Fruit fly (Drosophila melanogaster) whole organism, prepupa: ENCODE data around the gene ND-B17.

ENCODE experiments used
- Blimp-1 ChIP-seq: fragments of 200-800 bp; sonication (Bioruptor generic); optimal IDR thresholded peaks from 3 replicates; lab custom pipeline; 2017; ENCODE audit warnings: missing biosample characterization, missing genetic modification characterization, mild to moderate bottlenecking, moderate library complexity, missing genetic modification reagents
- CG10631 ChIP-seq: fragments of 200-800 bp; sonication (Bioruptor generic); optimal IDR thresholded peaks from 2 replicates; lab custom pipeline; 2016; ENCODE audit warnings: missing biosample characterization, missing genetic modification characterization
- CG10669 ChIP-seq: fragments of 200-800 bp; sonication (Bioruptor generic); optimal IDR thresholded peaks from 3 replicates; lab custom pipeline; 2018; ENCODE audit warnings: missing biosample characterization, mild to moderate bottlenecking, missing genetic modification characterization, moderate library complexity
- CG11294 ChIP-seq: fragments of 200-800 bp; sonication (Bioruptor generic); IDR thresholded peaks from 2 replicates; pipeline ENCODE4 v1.3.6; 2022; ENCODE audit warnings: missing biosample characterization, missing genetic modification characterization
- CG11762 ChIP-seq: fragments of 200-800 bp; sonication (Bioruptor generic); optimal IDR thresholded peaks from 3 replicates; lab custom pipeline; 2016; ENCODE audit warnings: missing biosample characterization, missing genetic modification characterization; ENCODE audit not compliant: insufficient read depth
- CG11902 ChIP-seq: fragments of 200-800 bp; sonication (Bioruptor generic); optimal IDR thresholded peaks from 3 replicates; lab custom pipeline; 2016; ENCODE audit warnings: missing biosample characterization, missing genetic modification characterization
- CG15336 ChIP-seq: fragments of 200-800 bp; sonication (Bioruptor generic); IDR thresholded peaks from 2 replicates; pipeline ENCODE4 v1.3.6; 2022; ENCODE audit warnings: missing biosample characterization, missing genetic modification characterization
- CG1621 ChIP-seq: fragments of 200-800 bp; sonication (Bioruptor generic); optimal IDR thresholded peaks from 3 replicates; lab custom pipeline; 2018; ENCODE audit warnings: missing biosample characterization, mild to moderate bottlenecking, missing genetic modification characterization
- CG16779 ChIP-seq: fragments of 200-800 bp; sonication (Bioruptor generic); optimal IDR thresholded peaks from 3 replicates; lab custom pipeline; 2017; ENCODE audit warnings: missing biosample characterization, mild to moderate bottlenecking, missing genetic modification characterization
- CG3032 ChIP-seq: fragments of 200-800 bp; optimal IDR thresholded peaks from 2 replicates; lab custom pipeline; 2019; ENCODE audit warnings: missing biosample characterization, mild to moderate bottlenecking, missing genetic modification characterization, moderate library complexity
- CG34406 ChIP-seq: fragments of 200-800 bp; sonication (Bioruptor generic); optimal IDR thresholded peaks from 3 replicates; lab custom pipeline; 2016; ENCODE audit warnings: missing biosample characterization, missing genetic modification characterization
- CG3919 ChIP-seq: fragments of 200-800 bp; sonication (Bioruptor generic); optimal IDR thresholded peaks from 3 replicates; lab custom pipeline; 2016; ENCODE audit warnings: missing biosample characterization, missing genetic modification characterization
- CG4318 ChIP-seq: fragments of 200-800 bp; sonication (Bioruptor generic); optimal IDR thresholded peaks from 3 replicates; lab custom pipeline; 2017; ENCODE audit warnings: missing biosample characterization, mild to moderate bottlenecking, missing genetic modification characterization
- CG6163 ChIP-seq: fragments of 200-800 bp; sonication (Bioruptor generic); IDR thresholded peaks from 3 replicates; pipeline ENCODE4 v1.3.6; 2022; ENCODE audit warnings: missing biosample characterization, missing genetic modification characterization
- CG6276 ChIP-seq: fragments of 200-800 bp; sonication (Bioruptor generic); optimal IDR thresholded peaks from 2 replicates; lab custom pipeline; 2017; ENCODE audit warnings: missing biosample characterization, mild to moderate bottlenecking, missing genetic modification characterization
- CG6808 ChIP-seq: fragments of 200-800 bp; sonication (Bioruptor generic); optimal IDR thresholded peaks from 3 replicates; lab custom pipeline; 2017; ENCODE audit warnings: missing biosample characterization, missing genetic modification characterization, mild to moderate bottlenecking, moderate library complexity, missing genetic modification reagents
- CG6854 ChIP-seq: fragments of 200-800 bp; sonication (Bioruptor generic); optimal IDR thresholded peaks from 2 replicates; lab custom pipeline; 2017; ENCODE audit warnings: missing biosample characterization, mild to moderate bottlenecking, missing genetic modification characterization
- CG8119 ChIP-seq: fragments of 200-800 bp; sonication (Bioruptor generic); IDR thresholded peaks from 3 replicates; pipeline ENCODE4 v1.3.6; 2022; ENCODE audit warnings: missing biosample characterization, missing genetic modification characterization
- CG8319 ChIP-seq: fragments of 200-800 bp; sonication (Bioruptor generic); optimal IDR thresholded peaks from 3 replicates; lab custom pipeline; 2016; ENCODE audit warnings: missing biosample characterization, missing genetic modification characterization
- Eip75B ChIP-seq: fragments of 200-800 bp; sonication (Bioruptor generic); optimal IDR thresholded peaks from 3 replicates; lab custom pipeline; 2016; ENCODE audit warnings: missing biosample characterization, missing genetic modification characterization
- Eip93F ChIP-seq: fragments of 200-800 bp; sonication (Bioruptor generic); optimal IDR thresholded peaks from 2 replicates; lab custom pipeline; 2016; ENCODE audit warnings: missing biosample characterization, mild to moderate bottlenecking, missing genetic modification characterization
- Hr38 ChIP-seq: sonication (Bioruptor generic); optimal IDR thresholded peaks from 2 replicates; lab custom pipeline; 2016; ENCODE audit warnings: missing biosample characterization, missing genetic modification characterization
- Hr39 ChIP-seq: fragments of 200-800 bp; sonication (Bioruptor generic); optimal IDR thresholded peaks from 2 replicates; lab custom pipeline; 2016; ENCODE audit warnings: missing biosample characterization, missing genetic modification characterization
- Hr4 ChIP-seq: fragments of 200-800 bp; sonication (Bioruptor generic); optimal IDR thresholded peaks from 3 replicates; lab custom pipeline; 2016; ENCODE audit warnings: missing biosample characterization, missing genetic modification characterization
- Met ChIP-seq: fragments of 200-800 bp; sonication (Bioruptor generic); optimal IDR thresholded peaks from 3 replicates; lab custom pipeline; 2016; ENCODE audit warnings: missing biosample characterization, missing genetic modification characterization
- achi ChIP-seq: fragments of 200-800 bp; sonication (Bioruptor generic); optimal IDR thresholded peaks from 3 replicates; lab custom pipeline; 2016; ENCODE audit warnings: missing biosample characterization, missing genetic modification characterization
- acj6 ChIP-seq: fragments of 200-800 bp; sonication (Bioruptor generic); optimal IDR thresholded peaks from 3 replicates; lab custom pipeline; 2016; ENCODE audit warnings: missing biosample characterization, missing genetic modification characterization
- dac ChIP-seq: fragments of 200-800 bp; sonication (Bioruptor generic); optimal IDR thresholded peaks from 2 replicates; lab custom pipeline; 2017; ENCODE audit warnings: missing biosample characterization, mild to moderate bottlenecking, missing genetic modification characterization
- dsx ChIP-seq: fragments of 200-800 bp; optimal IDR thresholded peaks from 3 replicates; lab custom pipeline; 2019; ENCODE audit warnings: missing biosample characterization, mild to moderate bottlenecking, missing genetic modification characterization, moderate library complexity; ENCODE audit not compliant: poor library complexity, severe bottlenecking
- eg ChIP-seq: fragments of 200-800 bp; sonication (Bioruptor generic); IDR thresholded peaks from 3 replicates; pipeline ENCODE4 v1.3.6; 2022; ENCODE audit warnings: missing biosample characterization, missing genetic modification characterization
- fd59A ChIP-seq: fragments of 200-800 bp; sonication (Bioruptor generic); optimal IDR thresholded peaks from 2 replicates; lab custom pipeline; 2017; ENCODE audit warnings: missing biosample characterization, mild to moderate bottlenecking, missing genetic modification characterization, missing genetic modification reagents
- fd85E ChIP-seq: fragments of 200-800 bp; sonication (Bioruptor generic); optimal IDR thresholded peaks from 3 replicates; lab custom pipeline; 2016; ENCODE audit warnings: missing biosample characterization, missing genetic modification characterization
- lz ChIP-seq: fragments of 200-800 bp; sonication (Bioruptor generic); optimal IDR thresholded peaks from 3 replicates; lab custom pipeline; 2016; ENCODE audit warnings: missing biosample characterization, missing genetic modification characterization
- net ChIP-seq: fragments of 200-800 bp; sonication (Bioruptor generic); optimal IDR thresholded peaks from 3 replicates; lab custom pipeline; 2016; ENCODE audit warnings: missing biosample characterization, missing genetic modification characterization
- pdm3 ChIP-seq: fragments of 200-800 bp; sonication (Bioruptor generic); optimal IDR thresholded peaks from 3 replicates; lab custom pipeline; 2016; ENCODE audit warnings: missing biosample characterization, missing genetic modification characterization
- ss ChIP-seq, 2 experiments: fragments of 200-800 bp; sonication (Bioruptor generic); optimal IDR thresholded peaks; 2 replicates in 1 of 2; 3 replicates in 1 of 2; lab custom pipeline; 2017 to 2018; ENCODE audit warnings: mild to moderate bottlenecking in 2 of 2, missing biosample characterization in 2 of 2, missing genetic modification characterization in 2 of 2, moderate library complexity in 1 of 2
- svp ChIP-seq: fragments of 200-800 bp; sonication (Bioruptor generic); peaks from one replicate; lab custom pipeline; 2016; ENCODE audit warnings: missing biosample characterization, missing genetic modification characterization
- topi ChIP-seq: fragments of 200-800 bp; sonication (Bioruptor generic); optimal IDR thresholded peaks from 3 replicates; lab custom pipeline; 2016; ENCODE audit warnings: missing biosample characterization, missing genetic modification characterization
- vri ChIP-seq: fragments of 200-800 bp; sonication (Bioruptor generic); optimal IDR thresholded peaks from 3 replicates; lab custom pipeline; 2016; ENCODE audit warnings: missing biosample characterization, mild to moderate bottlenecking, missing genetic modification characterization

The ND-B17 gene

dm6 chr2L:15743578-15743977, 7.3 kb downstream of the ND-B17 start (continued):
- TF ChIP-seq CG10631 (GFP tag; lab: Kevin White, UChicago) (peak; percentile 95), CG1621 (tag; lab: Kevin White, UChicago) (peak; percentile 89), svp (GFP tag; lab: Kevin White, UChicago) (peak; percentile 91), CG10669 (GFP tag; lab: Kevin White, UChicago) (peak; percentile 32), CG15336 (GFP tag; lab: Robert Waterston, UW) (no peak), topi (GFP tag; lab: Kevin White, UChicago) (peak; percentile 45), Blimp-1 (GFP tag; lab: Kevin White, UChicago) (no peak), CG34406 (GFP tag; lab: Kevin White, UChicago) (peak; percentile 92), Eip75B (GFP tag; lab: Kevin White, UChicago) (peak; percentile 95), CG3919 (GFP tag; lab: Kevin White, UChicago) (peak; percentile 7), CG11762 (GFP tag; lab: Kevin White, UChicago) (no peak), CG6163 (peak; percentile 81), CG6854 (GFP tag; lab: Kevin White, UChicago) (peak; percentile 54), Met (GFP tag; lab: Kevin White, UChicago) (peak; percentile 96), fd85E (GFP tag; lab: Kevin White, UChicago) (no peak), eg (GFP tag; lab: Robert Waterston, UW) (no peak), dac (GFP tag; lab: Kevin White, UChicago) (no peak), acj6 (GFP tag; lab: Kevin White, UChicago) (peak; percentile 96), net (GFP tag; lab: Kevin White, UChicago) (peak; percentile 85), ss (GFP tag; optimal IDR thresholded peaks at IDR 0.05; lab: Kevin White, UChicago) (no peak), CG11902 (GFP tag; lab: Kevin White, UChicago) (peak; percentile 53), CG8319 (GFP tag; lab: Kevin White, UChicago) (no peak), pdm3 (GFP tag; lab: Kevin White, UChicago) (peak; percentile 94), CG16779 (tag; lab: Kevin White, UChicago) (peak; percentile 78), Hr4 (peak; percentile 35), CG8119 (0 out of 3 replicates have a peak, but pooled peaks have one; percentile 54), Eip93F (GFP tag; lab: Kevin White, UChicago) (peak; percentile 59), CG3032 (tag; lab: Kevin White, UChicago) (peak; percentile 40), achi (GFP tag; lab: Kevin White, UChicago) (peak; percentile 92), vri (GFP tag; lab: Kevin White, UChicago) (peak; percentile 94), lz (GFP tag; lab: Kevin White, UChicago) (peak; percentile 97), CG11294 (GFP tag; lab: Robert Waterston, UW) (no peak), CG6276 (GFP tag; lab: Kevin White, UChicago) (no peak), CG6808 (GFP tag; lab: Kevin White, UChicago) (peak; percentile 19), dsx (GFP tag; lab: Kevin White, UChicago) (no peak), Hr39 (GFP tag; lab: Kevin White, UChicago) (peak; percentile 97)

dm6 chr2L:15742976-15743375, 7.9 kb downstream of the ND-B17 start:
- no peak for TF ChIP-seq Hr38 (GFP tag; lab: Kevin White, UChicago)

DNA sequence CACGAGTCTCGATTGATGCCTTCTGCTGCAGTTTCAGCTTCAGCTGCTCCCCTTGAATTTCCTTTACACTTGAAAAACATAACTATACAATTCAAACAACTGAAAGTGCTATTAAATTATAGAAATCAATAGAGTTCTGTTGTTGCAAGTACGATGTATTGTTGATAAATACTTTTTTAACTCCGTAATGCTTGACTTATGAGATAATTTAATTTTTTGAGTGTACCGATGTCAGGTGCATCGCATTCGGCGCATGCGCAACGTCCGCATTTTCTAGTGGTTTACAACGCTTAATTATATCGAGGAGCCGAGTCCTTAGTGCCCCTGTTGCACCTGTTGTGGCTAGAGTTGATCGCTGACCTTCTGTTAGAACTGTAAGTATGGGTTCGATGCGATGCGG, 9.5 kb downstream of the ND-B17 start:
- TF ChIP-seq Eip93F (GFP tag; lab: Kevin White, UChicago) = no peak
- no peak for TF ChIP-seq ss (GFP tag; optimal IDR thresholded peaks at IDR 0.05; lab: Kevin White, UChicago)
- no peak for TF ChIP-seq CG3919 (GFP tag; lab: Kevin White, UChicago)
- TF ChIP-seq topi (GFP tag; lab: Kevin White, UChicago) = no peak
- TF ChIP-seq CG6808 (GFP tag; lab: Kevin White, UChicago) = no peak
- TF ChIP-seq CG16779 (tag; lab: Kevin White, UChicago) = no peak
- TF ChIP-seq CG4318 (GFP tag; lab: Kevin White, UChicago) = no peak
- no peak for TF ChIP-seq fd59A
- TF ChIP-seq CG10669 (GFP tag; lab: Kevin White, UChicago) = no peak
- TF ChIP-seq, all 60 proteins: peak for 0
